Fruit fly (Drosophila melanogaster): ENCODE data around the gene CG31220.
A peak's percentile ranks its signal among the peaks of the same experiment; 100 is the strongest.

The CG31220 gene

dm6 chr3R:19644094-19644900, 4.0 kb upstream of the CG31220 start, which contains the start of gene Vha13 (continued):
- TF ChIP-seq croc (GFP tag; conservative IDR thresholded peaks at IDR 0.05) = 0 out of 3 replicates have a peak, but pooled peaks have one; percentile 14
- TF ChIP-seq CG32772 (GFP tag; IDR thresholded peaks at IDR 0.05) = peak; percentile 41; the same call in 1 of the 2 replicates
- TF ChIP-seq Dek (tag; optimal IDR thresholded peaks at IDR 0.05) = peak; percentile 42
- no peak for TF ChIP-seq CG1792 (GFP tag; optimal IDR thresholded peaks at IDR 0.05)
- TF ChIP-seq CG9932 (GFP tag; IDR thresholded peaks at IDR 0.05) = peak; percentile 91

- TF ChIP-seq CG10209 (GFP tag; optimal IDR thresholded peaks at IDR 0.05) (no peak), ap (GFP tag; IDR thresholded peaks at IDR 0.05) (no peak), Atf-2 (GFP tag; optimal IDR thresholded peaks at IDR 0.05) (no peak), bbx (GFP tag; IDR thresholded peaks at IDR 0.05; ENCODE audit: partially characterized antibody) (peak; percentile 84), inv (GFP tag; IDR thresholded peaks at IDR 0.05; ENCODE audit: partially characterized antibody) (peak; percentile 57), row (GFP tag; IDR thresholded peaks at IDR 0.05) (peak; percentile 42), amos (GFP tag; IDR thresholded peaks at IDR 0.05; ENCODE audit: partially characterized antibody) (peak; percentile 83), CG6791 (GFP tag; IDR thresholded peaks at IDR 0.05; ENCODE audit: partially characterized antibody) (peak; percentile 80), CG1603 (tag; optimal IDR thresholded peaks at IDR 0.05) (peak; percentile 58), D19A (tag; optimal IDR thresholded peaks at IDR 0.05) (no peak), CG13287 (GFP tag; IDR thresholded peaks at IDR 0.05; ENCODE audit: partially characterized antibody) (peak; percentile 86), Rfx (GFP tag; IDR thresholded peaks at IDR 0.05) (peak; percentile 65), Bgb (GFP tag; IDR thresholded peaks at IDR 0.05; ENCODE audit: partially characterized antibody) (peak; percentile 79), so (GFP tag; IDR thresholded peaks at IDR 0.05) (no peak), NfI (GFP tag; optimal IDR thresholded peaks at IDR 0.05) (peak; percentile 20), Ptx1 (GFP tag; IDR thresholded peaks at IDR 0.05) (peak; percentile 14; the same call in 1 of the 2 replicates), sna (GFP tag; IDR thresholded peaks at IDR 0.05; ENCODE audit: partially characterized antibody) (0 out of 2 replicates have a peak, but pooled peaks have one; percentile 69), pan (optimal IDR thresholded peaks at IDR 0.05) (no peak), pan (GFP tag; optimal IDR thresholded peaks at IDR 0.05 in 1 of 2, IDR thresholded peaks at IDR 0.05 in 1 of 2) (peak in 1 of 2 experiments; percentile 56), CG34224 (GFP tag; IDR thresholded peaks at IDR 0.05; ENCODE audit: partially characterized antibody) (peak; percentile 81), Dref (GFP tag; IDR thresholded peaks at IDR 0.05) (peak; percentile 65), BEAF-32 (GFP tag; optimal IDR thresholded peaks at IDR 0.05) (peak; percentile 69), Doc3 (GFP tag; IDR thresholded peaks at IDR 0.05; ENCODE audit: partially characterized antibody) (peak; percentile 77), Blimp-1 (GFP tag; optimal IDR thresholded peaks at IDR 0.05) (no peak), CG32532 (GFP tag; IDR thresholded peaks at IDR 0.05) (peak; percentile 40), MBD-R2 (GFP tag; IDR thresholded peaks at IDR 0.05) (peak; percentile 50), Dll (GFP tag; IDR thresholded peaks at IDR 0.05; ENCODE audit: partially characterized antibody) (peak; percentile 88), vnd (GFP tag; IDR thresholded peaks at IDR 0.05; ENCODE audit: partially characterized antibody) (peak; percentile 76), Doc2 (GFP tag; IDR thresholded peaks at IDR 0.05) (no peak), Opbp (GFP tag; IDR thresholded peaks at IDR 0.05; ENCODE audit: partially characterized antibody) (peak; percentile 81; the same call in 2 of the 3 replicates), CG7786 (GFP tag; optimal IDR thresholded peaks at IDR 0.05) (no peak), Sin3A (optimal IDR thresholded peaks at IDR 0.05) (no peak), CG34422 (GFP tag; IDR thresholded peaks at IDR 0.05) (peak; percentile 45; the same call in 1 of the 3 replicates), Xrp1 (GFP tag; IDR thresholded peaks at IDR 0.05) (peak; percentile 13; the same call in 1 of the 2 replicates), Scr (GFP tag; IDR thresholded peaks at IDR 0.05; ENCODE audit: partially characterized antibody) (peak; percentile 89), ERR (GFP tag; optimal IDR thresholded peaks at IDR 0.05) (no peak), mam (GFP tag; optimal IDR thresholded peaks at IDR 0.05) (peak; percentile 17), abd-A (tag; optimal IDR thresholded peaks at IDR 0.05) (no peak), CG14860 (GFP tag; IDR thresholded peaks at IDR 0.05; ENCODE audit: partially characterized antibody) (peak; percentile 66), Dp (GFP tag; optimal IDR thresholded peaks at IDR 0.05) (peak; percentile 18), tll (GFP tag; optimal IDR thresholded peaks at IDR 0.05) (peak in 1 of 2 experiments; percentile 9)
Measured at dm6 chr3R:19644901-19645204, 3.4 kb upstream of the CG31220 start, which contains the start of gene Nup58. Nup58 (plus strand) TSS chr3R:19645026.
